Worm (Caenorhabditis elegans): Measurements from ENCODE around the gene nhr-148.
"Not testable (repeated sequence)": the region's sequence is repeated elsewhere in the genome, so short reads cannot be mapped to it uniquely, and the experiment has no call there.

Gene nhr-148

ce11 chrV:7345494-7345893, 3.5 kb downstream of the nhr-148 start, which contains the start of gene nhr-147:
Gene nhr-147, plus strand, starts transcription at chrV:7345794.
- TF ChIP-seq madf-10 (tag; optimal IDR thresholded peaks at IDR 0.05); nfyb-1 (GFP tag; IDR thresholded peaks at IDR 0.05); atf-7 (tag; optimal IDR thresholded peaks at IDR 0.05): not testable (repeated sequence)

ce11 chrV:7349541-7349940, 7.6 kb downstream of the nhr-148 start, which contains the start of gene nhr-149:
Gene nhr-149, minus strand, starts transcription at chrV:7349641.
- TF ChIP-seq F23B12.7 (tag; optimal IDR thresholded peaks at IDR 0.05; ENCODE audit: insufficient read depth), result no peak
- TF ChIP-seq tbp1 (GFP tag; optimal IDR thresholded peaks at IDR 0.05), result no peak
- TF ChIP-seq hmg-20 (GFP tag; IDR thresholded peaks at IDR 0.05), result no peak
- TF ChIP-seq hrde-1 (tag; optimal IDR thresholded peaks at IDR 0.05; ENCODE audit: borderline replicate concordance), result no peak
- no peak for TF ChIP-seq F39B2.1 (GFP tag; IDR thresholded peaks at IDR 0.05)
- TF ChIP-seq nhr-120 (GFP tag; IDR thresholded peaks at IDR 0.05), result no peak
- no peak for TF ChIP-seq mcd-1 (GFP tag; IDR thresholded peaks at IDR 0.05)
- no peak for TF ChIP-seq atf-7 (tag; optimal IDR thresholded peaks at IDR 0.05)
- no peak for TF ChIP-seq let-526 (GFP tag; IDR thresholded peaks at IDR 0.05)
- TF ChIP-seq him-1 (tag; optimal IDR thresholded peaks at IDR 0.05), result no peak
- no peak for TF ChIP-seq F33H1.4 (GFP tag; IDR thresholded peaks at IDR 0.05)
- no peak for TF ChIP-seq tbx-9 (tag; optimal IDR thresholded peaks at IDR 0.05; ENCODE audit: borderline replicate concordance)
- TF ChIP-seq B0336.3 (GFP tag; IDR thresholded peaks at IDR 0.05), result no peak
- TF ChIP-seq unc-130 (GFP tag; optimal IDR thresholded peaks at IDR 0.05), result no peak
- no peak for TF ChIP-seq nhr-80 (tag; optimal IDR thresholded peaks at IDR 0.05)
- no peak for TF ChIP-seq snpc-1.3 (tag; optimal IDR thresholded peaks at IDR 0.05; ENCODE audit: insufficient read depth)

- TF ChIP-seq B0019.2 (GFP tag; conservative IDR thresholded peaks at IDR 0.05) (no peak), him-1 (tag; optimal IDR thresholded peaks at IDR 0.05) (no peak), hsf-1 (GFP tag; IDR thresholded peaks at IDR 0.05) (no peak), lin-54 (GFP tag; optimal IDR thresholded peaks at IDR 0.05) (no peak), ceh-40 (GFP tag; IDR thresholded peaks at IDR 0.05) (no peak), ekl-4 (GFP tag; IDR thresholded peaks at IDR 0.05) (no peak)
These were observed 10.5 kb downstream of the nhr-148 start, which contains the start of the genes srh-231 and srh-275 for ce11 chrV:7352186-7353053. Gene srh-231, minus strand, starts transcription at chrV:7352236. Gene srh-275, plus strand, starts transcription at chrV:7353003.

- no peak for TF ChIP-seq lsy-27 (tag; optimal IDR thresholded peaks at IDR 0.05; ENCODE audit: borderline replicate concordance, insufficient read depth)
- no peak for TF ChIP-seq F10E7.11 (tag; optimal IDR thresholded peaks at IDR 0.05)
- TF ChIP-seq mcd-1 (GFP tag; IDR thresholded peaks at IDR 0.05), result no peak
- no peak for TF ChIP-seq rcor-1 (GFP tag; IDR thresholded peaks at IDR 0.05)
- TF ChIP-seq him-1 (tag; optimal IDR thresholded peaks at IDR 0.05), result no peak
- no peak for TF ChIP-seq unc-130 (GFP tag; optimal IDR thresholded peaks at IDR 0.05)
- no peak for TF ChIP-seq tlf-1 (GFP tag; optimal IDR thresholded peaks at IDR 0.05)
- TF ChIP-seq unc-62 (GFP tag; optimal IDR thresholded peaks at IDR 0.05), result no peak
- TF ChIP-seq egl-18 (GFP tag; IDR thresholded peaks at IDR 0.05), result no peak
- no peak for TF ChIP-seq F37B4.10 (GFP tag; IDR thresholded peaks at IDR 0.05)
- no peak for TF ChIP-seq K11D2.4 (GFP tag; IDR thresholded peaks at IDR 0.05)
- no peak for TF ChIP-seq sptf-2 (GFP tag; optimal IDR thresholded peaks at IDR 0.05)
- TF ChIP-seq madf-6 (GFP tag; IDR thresholded peaks at IDR 0.05), result no peak
- TF ChIP-seq K12H6.12 (tag; optimal IDR thresholded peaks at IDR 0.05), result no peak
- TF ChIP-seq F49E8.2 (tag; optimal IDR thresholded peaks at IDR 0.05; ENCODE audit: insufficient read depth), result no peak
- no peak for TF ChIP-seq ztf-18 (tag; optimal IDR thresholded peaks at IDR 0.05)
- no peak for TF ChIP-seq rpc-1 (optimal IDR thresholded peaks at IDR 0.05)
- TF ChIP-seq rpc-1 (tag; optimal IDR thresholded peaks at IDR 0.05), result no peak
- TF ChIP-seq ama-1 (optimal IDR thresholded peaks at IDR 0.05), result no peak
- TF ChIP-seq ama-1 (GFP tag; optimal IDR thresholded peaks at IDR 0.05), result no peak
These were observed 11.6 kb downstream of the nhr-148 start for ce11 chrV:7353602-7354001.

Data from whole organism, young adult.